Fruit fly (Drosophila melanogaster) whole organism, pupa: ENCODE measurements around the gene CG32448.

Experiments used
- CG10348 ChIP-seq: fragments of 200-800 bp; sonication (Bioruptor generic); IDR thresholded peaks from 2 replicates; pipeline ENCODE4 v1.3.6; 2022; ENCODE audit warnings: missing biosample characterization, missing genetic modification characterization
- CG13204 ChIP-seq: fragments of 200-800 bp; sonication (Bioruptor generic); optimal IDR thresholded peaks from 2 replicates; lab custom pipeline; 2018; ENCODE audit warnings: missing biosample characterization, mild to moderate bottlenecking, missing genetic modification characterization, moderate library complexity
- CG32121 ChIP-seq: fragments of 200-800 bp; sonication (Bioruptor generic); IDR thresholded peaks from 2 replicates; pipeline ENCODE4 v1.3.6; 2022; ENCODE audit warnings: missing biosample characterization, missing genetic modification characterization
- CG8301 ChIP-seq: fragments of 200-800 bp; sonication (Bioruptor generic); optimal IDR thresholded peaks from 2 replicates; lab custom pipeline; 2018; ENCODE audit warnings: missing biosample characterization, mild to moderate bottlenecking, missing genetic modification characterization
- Pif1B ChIP-seq: fragments of 200-800 bp; sonication (Bioruptor generic); optimal IDR thresholded peaks from 3 replicates; lab custom pipeline; 2016; ENCODE audit warnings: missing biosample characterization, missing genetic modification characterization
- gl ChIP-seq: fragments of 200-800 bp; sonication (Bioruptor generic); optimal IDR thresholded peaks from 2 replicates; lab custom pipeline; 2018; ENCODE audit warnings: missing biosample characterization, mild to moderate bottlenecking, missing genetic modification characterization
- rn ChIP-seq: fragments of 200-800 bp; sonication (Bioruptor generic); IDR thresholded peaks from 2 replicates; pipeline ENCODE4 v1.3.6; 2022; ENCODE audit warnings: missing biosample characterization, missing genetic modification characterization

DNA sequence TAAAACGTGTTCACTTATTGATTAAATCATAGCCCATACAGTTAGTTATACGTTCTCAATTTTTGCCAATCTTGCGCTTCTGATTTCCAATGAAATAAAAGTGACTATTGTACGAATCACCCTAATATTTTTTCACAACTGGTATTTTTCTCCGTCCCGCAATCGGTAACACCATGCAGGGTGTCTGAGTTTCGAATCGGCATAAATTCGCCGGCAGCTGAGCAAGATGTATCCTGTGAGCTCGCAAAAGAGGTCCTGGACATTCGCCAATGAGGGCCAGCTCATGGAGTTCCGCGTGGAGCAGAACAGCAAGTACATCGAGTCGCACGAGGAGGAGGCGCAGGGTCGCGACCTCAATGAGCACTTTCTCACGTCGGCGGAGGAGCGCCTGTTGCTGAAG is 6.5 kb downstream of the CG32448 start, which contains the start of gene CycH:
- TF ChIP-seq rn (GFP tag; lab: Robert Waterston, UW), result no peak
- TF ChIP-seq gl (tag; lab: Kevin White, UChicago), result no peak
- no peak for TF ChIP-seq Pif1B (GFP tag; lab: Kevin White, UChicago)
- TF ChIP-seq CG8301 (tag; lab: Kevin White, UChicago), result no peak
- no peak for TF ChIP-seq CG32121
- no peak for TF ChIP-seq CG10348 (GFP tag; lab: Robert Waterston, UW)
- TF ChIP-seq CG13204 (GFP tag; lab: Kevin White, UChicago), result no peak
